Worm (Caenorhabditis elegans) whole organism, L4 larva: ENCODE data around the gene nhr-205.

ENCODE experiments used
- R02D3.7 ChIP-seq: fragments of 150-350 bp; sonication (generic microtip); optimal IDR thresholded peaks from 3 replicates; lab custom pipeline; 2014; ENCODE audit warnings: missing biosample characterization, missing genetic modification characterization
- aha-1 ChIP-seq: fragments of 150-350 bp; peaks from one replicate; lab custom pipeline; 2014; ENCODE audit warnings: missing biosample characterization, missing genetic modification characterization
- daf-12 ChIP-seq: fragments of 150-350 bp; optimal IDR thresholded peaks from 2 replicates; lab custom pipeline; 2014; ENCODE audit warnings: missing biosample characterization, missing genetic modification reagents, missing genetic modification characterization
- lin-13 ChIP-seq: fragments of 150-350 bp; optimal IDR thresholded peaks from 2 replicates; lab custom pipeline; 2014; ENCODE audit warnings: missing biosample characterization, missing genetic modification reagents, missing genetic modification characterization
- skn-1 ChIP-seq: fragments of 150-350 bp; optimal IDR thresholded peaks from 2 replicates; lab custom pipeline; 2014; ENCODE audit warnings: missing biosample characterization, missing genetic modification characterization
- snpc-4 ChIP-seq: fragments of 150-350 bp; optimal IDR thresholded peaks from 2 replicates; lab custom pipeline; 2014; ENCODE audit warnings: missing biosample characterization, missing genetic modification characterization
- ztf-11 ChIP-seq: fragments of 150-350 bp; optimal IDR thresholded peaks from 2 replicates; lab custom pipeline; 2014; ENCODE audit warnings: missing biosample characterization, missing genetic modification characterization

DNA sequence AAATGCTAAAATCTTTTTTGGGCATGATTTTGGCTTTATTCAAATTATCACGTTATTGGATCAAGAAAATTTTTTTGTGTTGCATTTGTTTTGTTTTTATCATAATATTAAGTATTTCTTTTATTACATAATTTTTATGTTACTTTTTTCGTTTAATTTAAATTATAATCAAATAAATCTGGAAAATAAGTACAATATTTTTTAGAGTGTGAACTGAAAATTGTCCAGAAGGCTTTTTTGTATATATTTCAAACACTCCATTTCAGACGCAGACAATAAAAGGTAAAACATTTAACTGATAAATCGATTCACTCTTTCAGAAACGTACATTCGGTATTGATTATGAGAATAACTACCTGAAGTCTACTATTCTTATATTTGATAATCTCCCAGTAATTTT is 25.7 kb upstream of the nhr-205 start, which contains the start of gene C08B6.11:
- TF ChIP-seq daf-12 (no peak), snpc-4 (tag; lab: Kevin White, UChicago) (no peak), aha-1 (tag; lab: Kevin White, UChicago) (no peak), skn-1 (no peak), lin-13 (GFP tag; lab: Kevin White, UChicago) (no peak), ztf-11 (tag; lab: Kevin White, UChicago) (no peak), R02D3.7 (tag; lab: Kevin White, UChicago) (no peak)
